Worm (Caenorhabditis elegans) whole organism, L2 larva: ENCODE measurements around the gene spl-1.

ENCODE experiments used
- F13H6.1 ChIP-seq: sonication (generic microtip); optimal IDR thresholded peaks from 2 replicates; lab custom pipeline; 2016; ENCODE audit warnings: missing genetic modification characterization, missing compliant biosample characterization
- R02D3.7 ChIP-seq: fragments of 150-350 bp; optimal IDR thresholded peaks from 2 replicates; lab custom pipeline; 2014; ENCODE audit warnings: missing biosample characterization, missing genetic modification characterization
- Y55F3AM.14 ChIP-seq: fragments of 200-800 bp; sonication (Bioruptor generic); optimal IDR thresholded peaks from 2 replicates; lab custom pipeline; 2018; ENCODE audit warnings: mild to moderate bottlenecking, missing genetic modification characterization, missing compliant biosample characterization
- ZK546.5 ChIP-seq: sonication (generic microtip); optimal IDR thresholded peaks from 2 replicates; lab custom pipeline; 2017; ENCODE audit warnings: missing biosample characterization, missing genetic modification characterization
- blmp-1 ChIP-seq: sonication (generic microtip); optimal IDR thresholded peaks from 2 replicates; lab custom pipeline; 2017; ENCODE audit warnings: missing genetic modification characterization, mild to moderate bottlenecking, missing compliant biosample characterization, antibody characterized with exemption, moderate library complexity; ENCODE audit not compliant: insufficient read depth
- ceh-82 ChIP-seq: fragments of 150-350 bp; optimal IDR thresholded peaks from 2 replicates; lab custom pipeline; 2014; ENCODE audit warnings: missing biosample characterization, missing genetic modification characterization
- dmd-4 ChIP-seq: sonication (generic microtip); optimal IDR thresholded peaks from 2 replicates; lab custom pipeline; 2017; ENCODE audit warnings: missing biosample characterization, missing genetic modification characterization
- egl-27 ChIP-seq: sonication (generic microtip); optimal IDR thresholded peaks from 3 replicates; lab custom pipeline; 2017; ENCODE audit warnings: missing biosample characterization, missing genetic modification reagents, missing genetic modification characterization
- elt-3 ChIP-seq: sonication (generic microtip); optimal IDR thresholded peaks from 2 replicates; lab custom pipeline; 2017; ENCODE audit warnings: missing biosample characterization, missing genetic modification characterization
- fos-1 ChIP-seq: fragments of 150-350 bp; optimal IDR thresholded peaks from 2 replicates; lab custom pipeline; 2014; ENCODE audit warnings: missing biosample characterization, missing genetic modification characterization
- lin-11 ChIP-seq: fragments of 150-350 bp; sonication (generic microtip); optimal IDR thresholded peaks from 2 replicates; lab custom pipeline; 2014; ENCODE audit warnings: missing biosample characterization, missing genetic modification characterization, inconsistent platforms, mixed read lengths
- lin-13 ChIP-seq: fragments of 150-350 bp; optimal IDR thresholded peaks from 2 replicates; lab custom pipeline; 2014; ENCODE audit warnings: missing biosample characterization, missing genetic modification reagents, missing genetic modification characterization
- lin-39 ChIP-seq: fragments of 150-350 bp; optimal IDR thresholded peaks from 2 replicates; lab custom pipeline; 2014; ENCODE audit warnings: missing biosample characterization, missing genetic modification reagents, missing genetic modification characterization
- lsy-2 ChIP-seq, 2 experiments: fragments of 150-350 bp in 1 of 2; sonication (generic microtip) in 1 of 2; optimal IDR thresholded peaks; 2 replicates each; lab custom pipeline; 2014 to 2017; ENCODE audit warnings: missing biosample characterization in 2 of 2, missing genetic modification characterization in 2 of 2
- mab-5 ChIP-seq: fragments of 150-350 bp; optimal IDR thresholded peaks from 2 replicates; lab custom pipeline; 2014; ENCODE audit warnings: missing biosample characterization, missing genetic modification characterization
- mbf-1 ChIP-seq: sonication (generic microtip); optimal IDR thresholded peaks from 2 replicates; lab custom pipeline; 2017; ENCODE audit warnings: missing biosample characterization, missing genetic modification characterization
- mdl-1 ChIP-seq, 2 experiments: fragments of 150-350 bp in 1 of 2; sonication (generic microtip) in 1 of 2; optimal IDR thresholded peaks; 2 replicates each; lab custom pipeline; 2017; ENCODE audit warnings: missing biosample characterization in 2 of 2, missing genetic modification characterization in 2 of 2
- nhr-11 ChIP-seq: fragments of 150-350 bp; optimal IDR thresholded peaks from 2 replicates; lab custom pipeline; 2014; ENCODE audit warnings: missing biosample characterization, missing genetic modification characterization
- nhr-12 ChIP-seq: fragments of 150-350 bp; optimal IDR thresholded peaks from 2 replicates; lab custom pipeline; 2014; ENCODE audit warnings: missing biosample characterization, missing genetic modification characterization
- nhr-129 ChIP-seq: fragments of 150-350 bp; optimal IDR thresholded peaks from 2 replicates; lab custom pipeline; 2014; ENCODE audit warnings: missing biosample characterization, missing genetic modification characterization
- nhr-21 ChIP-seq: fragments of 150-350 bp; optimal IDR thresholded peaks from 2 replicates; lab custom pipeline; 2014; ENCODE audit warnings: missing biosample characterization, missing genetic modification characterization
- nhr-23 ChIP-seq: fragments of 150-350 bp; optimal IDR thresholded peaks from 2 replicates; lab custom pipeline; 2014; ENCODE audit warnings: missing biosample characterization, missing genetic modification reagents, missing genetic modification characterization
- nhr-237 ChIP-seq: fragments of 150-350 bp; optimal IDR thresholded peaks from 2 replicates; lab custom pipeline; 2014; ENCODE audit warnings: missing biosample characterization, missing genetic modification characterization
- nhr-25 ChIP-seq: fragments of 150-350 bp; sonication (generic microtip); optimal IDR thresholded peaks from 3 replicates; lab custom pipeline; 2014; ENCODE audit warnings: missing biosample characterization, missing genetic modification characterization
- nhr-77 ChIP-seq: fragments of 150-350 bp; optimal IDR thresholded peaks from 2 replicates; lab custom pipeline; 2014; ENCODE audit warnings: missing biosample characterization, missing genetic modification characterization
- peb-1 ChIP-seq: fragments of 150-350 bp; optimal IDR thresholded peaks from 2 replicates; lab custom pipeline; 2014; ENCODE audit warnings: missing biosample characterization, missing genetic modification characterization
- skn-1 ChIP-seq: sonication (generic microtip); optimal IDR thresholded peaks from 2 replicates; lab custom pipeline; 2017; ENCODE audit warnings: missing biosample characterization, missing genetic modification characterization
- unc-39 ChIP-seq: fragments of 150-350 bp; optimal IDR thresholded peaks from 2 replicates; lab custom pipeline; 2014; ENCODE audit warnings: missing biosample characterization, missing genetic modification characterization

Gene spl-1

DNA sequence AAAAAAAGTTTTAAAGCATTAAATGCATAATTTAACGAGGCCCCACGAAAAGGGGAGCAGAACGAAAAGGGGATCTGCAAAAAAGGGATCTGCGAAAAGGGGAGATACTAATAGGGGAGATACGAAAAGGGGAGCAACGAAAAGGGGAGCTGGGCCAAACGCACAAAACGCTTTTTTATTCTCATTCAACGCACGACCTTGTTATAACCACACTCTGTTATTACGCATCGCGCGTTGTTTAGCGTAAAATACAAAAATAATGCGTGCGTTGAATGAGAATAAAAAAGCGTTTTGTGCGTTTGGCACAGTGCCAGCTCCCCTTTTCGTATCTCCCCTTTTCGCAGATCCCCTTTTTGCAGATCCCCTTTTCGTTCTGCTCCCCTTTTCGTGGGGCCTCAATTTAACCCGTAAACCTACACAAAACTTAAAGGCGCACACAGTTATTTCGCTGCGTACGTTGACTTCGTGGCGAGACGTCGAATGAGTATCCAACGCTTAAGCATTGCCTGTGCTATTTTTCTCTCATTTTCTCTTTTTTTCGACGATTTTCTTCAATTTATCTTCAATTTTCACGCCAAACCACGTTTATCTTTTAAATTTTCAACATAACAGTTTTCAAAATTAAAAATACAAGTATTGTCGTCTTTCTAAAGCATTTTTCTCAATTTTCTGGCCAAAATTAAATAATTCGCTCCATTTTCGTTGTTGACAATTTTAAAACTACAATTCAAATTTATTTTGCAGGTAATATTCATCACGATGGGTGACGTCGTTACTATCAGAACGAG, 2.4 kb upstream of the spl-1 start, which contains the start of gene rps-24 (continued):
- TF ChIP-seq R02D3.7 (tag; lab: Kevin White, UChicago) (peak; percentile 86), nhr-25 (tag; lab: Kevin White, UChicago) (peak; percentile 81), nhr-21 (tag; lab: Kevin White, UChicago) (peak; percentile 81), F13H6.1 (tag; lab: Kevin White, UChicago) (peak; percentile 94), lin-39 (tag; lab: Kevin White, UChicago) (peak; percentile 44), blmp-1 (tag; lab: Kevin White, UChicago) (peak; percentile 49), egl-27 (tag; lab: Kevin White, UChicago) (peak; percentile 69), lsy-2 (tag; optimal IDR thresholded peaks at IDR 0.05; lab: Kevin White, UChicago) (peak; percentile 86 to 94)

DNA sequence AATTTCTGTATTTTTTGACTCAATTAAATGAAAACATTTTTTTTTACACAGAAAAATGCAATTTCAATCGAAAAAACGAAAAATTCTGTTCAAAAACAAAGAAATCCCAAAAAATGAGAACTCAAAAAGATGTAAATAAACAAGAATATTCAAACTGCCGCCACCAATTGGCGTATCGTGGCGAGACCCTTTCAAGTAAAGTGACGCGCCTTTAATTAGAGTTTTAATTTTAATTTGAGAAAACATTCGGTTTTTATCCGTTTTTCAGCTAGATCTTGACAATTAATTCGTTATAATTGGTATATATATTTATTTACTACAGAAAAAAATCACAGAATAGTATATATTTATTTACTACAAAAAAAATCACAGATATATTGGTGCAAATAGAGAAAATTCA, 3.4 kb downstream of the spl-1 start:
- TF ChIP-seq nhr-11: no peak
- TF ChIP-seq lin-11 (tag; lab: Kevin White, UChicago): no peak
- TF ChIP-seq nhr-12: no peak
- no peak for TF ChIP-seq ceh-82
- no peak for TF ChIP-seq skn-1 (tag; lab: Kevin White, UChicago)
- no peak for TF ChIP-seq unc-39
- no peak for TF ChIP-seq mdl-1 (tag; optimal IDR thresholded peaks at IDR 0.05; lab: Kevin White, UChicago)

DNA sequence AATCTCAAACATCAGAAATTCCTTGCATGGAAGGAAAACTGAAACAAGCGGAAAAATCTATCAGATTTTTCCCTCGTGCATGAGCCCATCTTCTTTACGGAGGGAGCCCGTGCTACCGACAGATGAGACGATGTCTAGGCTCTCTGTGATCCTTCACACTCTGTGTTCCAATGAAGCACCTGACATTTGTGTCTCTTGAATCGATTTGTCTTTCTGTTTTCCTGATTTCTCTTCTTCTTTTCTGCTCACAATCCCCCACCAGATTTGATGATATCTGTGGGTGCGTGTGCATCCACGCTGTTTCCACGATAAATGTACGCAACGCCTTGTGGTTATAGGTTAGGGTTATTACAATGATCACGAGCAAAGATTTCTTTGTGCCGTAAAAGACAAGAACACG, 4.1 kb downstream of the spl-1 start:
- TF ChIP-seq nhr-129 (tag; lab: Kevin White, UChicago): peak; percentile 50
- no peak for TF ChIP-seq nhr-77

DNA sequence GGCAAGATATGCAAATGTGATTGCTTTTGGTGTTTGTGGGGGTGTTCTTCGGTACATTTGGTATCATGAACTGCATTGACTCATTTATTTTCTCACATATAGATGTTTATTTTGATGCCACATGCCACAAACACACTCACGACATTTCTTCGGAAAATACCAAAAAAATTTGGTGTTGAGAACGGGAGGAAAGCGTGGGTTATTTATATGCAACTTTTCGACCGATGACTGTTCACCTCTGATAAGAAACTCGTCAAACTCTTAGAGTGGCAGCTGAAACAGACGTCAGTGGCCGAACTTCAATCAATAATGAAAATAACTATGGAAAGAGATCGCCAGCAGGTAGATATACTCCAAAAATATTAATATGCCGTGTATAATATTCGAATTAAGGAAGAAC, 4.6 kb downstream of the spl-1 start:
- TF ChIP-seq nhr-77 (no peak), peb-1 (tag; lab: Kevin White, UChicago) (no peak), lin-11 (tag; lab: Kevin White, UChicago) (no peak), fos-1 (tag; lab: Kevin White, UChicago) (peak; percentile 88)

DNA sequence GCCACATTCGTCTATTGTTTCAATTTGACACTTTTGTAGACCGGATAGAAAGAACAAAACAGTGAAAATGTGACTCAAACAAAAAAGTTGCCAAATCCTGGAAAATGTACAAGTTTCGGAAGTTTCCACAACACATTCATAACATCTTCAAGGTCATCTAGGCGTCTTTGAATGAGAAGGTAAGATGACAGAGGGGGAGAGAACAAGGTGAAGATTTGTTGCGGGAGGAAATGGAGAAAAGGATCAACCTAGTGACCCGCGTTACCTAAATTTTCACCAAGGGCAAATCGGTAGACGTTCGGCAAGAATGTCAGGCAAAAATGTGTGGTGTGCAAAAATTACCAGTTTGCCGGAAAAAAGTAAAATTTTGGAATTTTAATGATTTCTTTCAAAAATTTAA, 5.2 kb downstream of the spl-1 start:
- TF ChIP-seq dmd-4 (tag; lab: Kevin White, UChicago): no peak
- no peak for TF ChIP-seq egl-27 (tag; lab: Kevin White, UChicago)

DNA sequence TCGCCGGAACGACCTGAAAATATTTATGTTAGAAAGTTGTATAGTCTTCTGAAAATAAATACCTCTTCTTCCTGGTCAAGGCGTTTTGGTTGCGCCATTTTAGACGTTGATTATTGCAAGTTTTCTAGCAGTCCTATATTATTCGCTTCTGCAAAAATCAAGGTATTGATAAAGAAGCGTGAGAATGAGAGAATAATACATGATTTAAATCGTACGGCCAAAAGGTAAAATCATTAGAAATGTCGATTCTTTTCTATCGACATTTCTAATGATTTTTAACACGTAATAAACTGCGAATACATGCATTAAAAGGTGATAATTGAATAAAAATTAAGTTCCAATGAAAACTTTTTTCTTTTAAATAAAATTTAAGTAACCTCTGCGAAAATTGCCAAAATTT, 7.1 kb downstream of the spl-1 start, which contains the start of gene fln-1:
Gene fln-1 (minus strand): TSS at position 101 of the 400 bp plus-strand sequence.
- no peak for TF ChIP-seq blmp-1 (tag; lab: Kevin White, UChicago)
- no peak for TF ChIP-seq nhr-11
- TF ChIP-seq, all 48 proteins: peak for 0

DNA sequence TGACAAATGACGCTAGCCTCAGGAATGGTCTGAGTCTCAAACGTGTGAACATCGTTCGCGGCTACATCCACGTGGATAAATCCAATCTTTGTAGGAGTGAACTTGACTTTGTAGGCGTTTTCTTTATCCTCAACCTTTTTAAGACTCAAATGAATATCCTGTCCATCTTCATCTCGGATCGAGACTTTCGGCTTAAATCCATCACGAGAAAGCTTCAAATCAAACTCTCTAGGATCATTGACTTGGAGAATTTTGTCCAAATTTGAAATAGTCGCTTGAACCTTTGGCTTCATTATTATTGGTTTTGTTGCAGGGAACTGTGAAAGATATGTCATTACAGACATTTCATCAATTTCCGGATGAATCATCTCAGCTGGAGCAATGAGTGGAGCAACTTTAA, 9.0 kb downstream of the spl-1 start:
- TF ChIP-seq nhr-237 (no peak), nhr-23 (tag; lab: Kevin White, UChicago) (no peak), elt-3 (tag; lab: Kevin White, UChicago) (no peak), mdl-1 (tag; optimal IDR thresholded peaks at IDR 0.05; lab: Kevin White, UChicago) (no peak), blmp-1 (tag; lab: Kevin White, UChicago) (no peak), Y55F3AM.14 (GFP tag; lab: Kevin White, UChicago) (no peak), nhr-77 (no peak), ZK546.5 (tag; lab: Kevin White, UChicago) (no peak), nhr-21 (tag; lab: Kevin White, UChicago) (no peak), mab-5 (tag; lab: Kevin White, UChicago) (no peak), lin-13 (GFP tag; lab: Kevin White, UChicago) (no peak), lsy-2 (tag; optimal IDR thresholded peaks at IDR 0.05; lab: Kevin White, UChicago) (no peak), mbf-1 (tag; lab: Kevin White, UChicago) (no peak), F13H6.1 (tag; lab: Kevin White, UChicago) (no peak), nhr-11 (no peak)
